Fruit fly (Drosophila melanogaster): ENCODE results near the gene DIP-theta.

The DIP-theta gene

dm6 chr2L:5610108-5610507 lies 48.3 kb downstream of the DIP-theta start (continued):
- TF ChIP-seq sc (optimal IDR thresholded peaks at IDR 0.05) (no peak), sc (GFP tag; optimal IDR thresholded peaks at IDR 0.05) (peak; percentile 13), Xbp1 (GFP tag; optimal IDR thresholded peaks at IDR 0.05) (peak; percentile 38), CG4854 (GFP tag; optimal IDR thresholded peaks at IDR 0.05) (no peak), CG3281 (GFP tag; optimal IDR thresholded peaks at IDR 0.05) (peak; percentile 2), Ets65A (GFP tag) (peak; percentile 78), Nf-YA (GFP tag; IDR thresholded peaks at IDR 0.05) (no peak), CG4820 (GFP tag; optimal IDR thresholded peaks at IDR 0.05) (peak; percentile 25), lmd (GFP tag; IDR thresholded peaks at IDR 0.05) (peak; percentile 45), CG15269 (tag; optimal IDR thresholded peaks at IDR 0.05) (peak; percentile 29), CG7839 (tag; optimal IDR thresholded peaks at IDR 0.05) (peak; percentile 49), Hmr (GFP tag; optimal IDR thresholded peaks at IDR 0.05) (peak; percentile 18), onecut (GFP tag; IDR thresholded peaks at IDR 0.05) (peak; percentile 20; the same call in 1 of the 2 replicates), pho (GFP tag; optimal IDR thresholded peaks at IDR 0.05) (no peak), Asciz (GFP tag; optimal IDR thresholded peaks at IDR 0.05) (peak; percentile 36), Ets97D (GFP tag; optimal IDR thresholded peaks at IDR 0.05) (no peak), ro (GFP tag; IDR thresholded peaks at IDR 0.05) (no peak), Hsf (GFP tag; optimal IDR thresholded peaks at IDR 0.05) (peak; percentile 22), dysf (GFP tag; IDR thresholded peaks at IDR 0.05) (0 out of 3 replicates have a peak, but pooled peaks have one; percentile 50), fd102C (GFP tag; optimal IDR thresholded peaks at IDR 0.05) (peak; percentile 20), Ada2b (GFP tag; IDR thresholded peaks at IDR 0.05) (peak; percentile 16; the same call in 1 of the 2 replicates), CG8765 (GFP tag; IDR thresholded peaks at IDR 0.05) (no peak), Dll (GFP tag; IDR thresholded peaks at IDR 0.05; ENCODE audit: partially characterized antibody) (no peak), Meics (GFP tag; optimal IDR thresholded peaks at IDR 0.05) (peak; percentile 38), slou (GFP tag; optimal IDR thresholded peaks at IDR 0.05) (peak; percentile 33), HLH3B (GFP tag; IDR thresholded peaks at IDR 0.05) (peak; percentile 39; the same call in 1 of the 2 replicates), ci (GFP tag; IDR thresholded peaks at IDR 0.05) (peak; percentile 19; the same call in 1 of the 3 replicates), CG30431 (GFP tag; optimal IDR thresholded peaks at IDR 0.05) (no peak), CG4730 (GFP tag; IDR thresholded peaks at IDR 0.05) (no peak), CG10147 (GFP tag; optimal IDR thresholded peaks at IDR 0.05) (peak; percentile 19), Fer3 (tag; optimal IDR thresholded peaks at IDR 0.05) (peak; percentile 20), D (optimal IDR thresholded peaks at IDR 0.05) (no peak), D (GFP tag; optimal IDR thresholded peaks at IDR 0.05) (peak; percentile 38), ems (GFP tag; optimal IDR thresholded peaks at IDR 0.05) (peak; percentile 22), CoRest (tag; optimal IDR thresholded peaks at IDR 0.05) (peak; percentile 26), Sox100B (GFP tag; optimal IDR thresholded peaks at IDR 0.05) (peak; percentile 5), dmrt11E (tag; optimal IDR thresholded peaks at IDR 0.05) (peak; percentile 47), CG32532 (GFP tag; IDR thresholded peaks at IDR 0.05) (peak; percentile 8; the same call in 1 of the 2 replicates), ara (GFP tag; IDR thresholded peaks at IDR 0.05) (peak; percentile 44; the same call in 1 of the 2 replicates), CG1603 (tag; optimal IDR thresholded peaks at IDR 0.05) (peak; percentile 62), ewg (GFP tag; optimal IDR thresholded peaks at IDR 0.05) (peak; percentile 16), chn (GFP tag; optimal IDR thresholded peaks at IDR 0.05) (peak; percentile 19), so (GFP tag; IDR thresholded peaks at IDR 0.05) (0 out of 3 replicates have a peak, but pooled peaks have one; percentile 32), CG17385 (GFP tag; optimal IDR thresholded peaks at IDR 0.05) (peak; percentile 25), CG10321 (GFP tag; IDR thresholded peaks at IDR 0.05) (no peak), CG8388 (GFP tag; optimal IDR thresholded peaks at IDR 0.05) (peak; percentile 51), tin (GFP tag; optimal IDR thresholded peaks at IDR 0.05) (peak; percentile 11), CG16863 (GFP tag; optimal IDR thresholded peaks at IDR 0.05) (no peak), CG8924 (tag; optimal IDR thresholded peaks at IDR 0.05) (peak; percentile 37), chif (GFP tag; optimal IDR thresholded peaks at IDR 0.05) (peak in 1 of 2 experiments; percentile 21), gsb-n (tag; optimal IDR thresholded peaks at IDR 0.05) (peak; percentile 53)

Measured in whole organism, embryonic.